Worm (Caenorhabditis elegans): ENCODE data around the gene srw-61.

DNA sequence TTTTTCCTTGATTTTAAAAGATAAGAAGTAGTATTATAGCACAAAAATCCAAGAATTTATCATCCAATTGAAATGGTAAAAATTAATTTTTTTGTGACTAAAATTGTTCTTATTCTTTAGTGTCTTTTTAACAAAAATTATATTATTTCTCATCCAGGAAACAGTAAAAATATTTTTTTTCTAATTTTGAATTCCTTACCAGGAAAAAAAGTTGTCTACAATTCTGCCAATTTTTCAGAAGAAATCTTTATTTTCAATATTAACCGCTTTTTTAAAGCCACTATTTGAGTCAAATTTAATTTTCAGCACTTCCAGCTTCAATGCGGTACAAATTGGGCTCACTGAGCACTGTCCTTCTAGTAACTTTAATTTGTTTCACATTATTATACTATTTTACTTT is 32.5 kb upstream of the srw-61 start, which contains the start of gene F38C2.4:
- no peak for TF ChIP-seq akir-1 (GFP tag; optimal IDR thresholded peaks at IDR 0.05)
- no peak for TF ChIP-seq ama-1 (optimal IDR thresholded peaks at IDR 0.05)
- no peak for TF ChIP-seq ama-1 (GFP tag; optimal IDR thresholded peaks at IDR 0.05)
- TF ChIP-seq madf-6 (GFP tag; IDR thresholded peaks at IDR 0.05): no peak
- TF ChIP-seq repo-1 (tag; optimal IDR thresholded peaks at IDR 0.05): no peak
- TF ChIP-seq efl-1 (GFP tag; optimal IDR thresholded peaks at IDR 0.05): no peak
- no peak for TF ChIP-seq pbrm-1 (GFP tag; IDR thresholded peaks at IDR 0.05)
- TF ChIP-seq K11D2.4 (GFP tag; IDR thresholded peaks at IDR 0.05): no peak
- TF ChIP-seq unc-62 (GFP tag; optimal IDR thresholded peaks at IDR 0.05): no peak
- no peak for TF ChIP-seq F57C9.4 (tag; optimal IDR thresholded peaks at IDR 0.05)
- TF ChIP-seq ekl-4 (GFP tag; IDR thresholded peaks at IDR 0.05): no peak
- TF ChIP-seq rpc-1 (optimal IDR thresholded peaks at IDR 0.05): no peak
- no peak for TF ChIP-seq rpc-1 (tag; optimal IDR thresholded peaks at IDR 0.05)
- TF ChIP-seq madf-10 (tag; optimal IDR thresholded peaks at IDR 0.05): no peak
- no peak for TF ChIP-seq nfya-1 (tag; optimal IDR thresholded peaks at IDR 0.05; ENCODE audit: borderline replicate concordance, insufficient read depth)
- TF ChIP-seq dpl-1 (GFP tag; optimal IDR thresholded peaks at IDR 0.05): no peak
